Worm (Caenorhabditis elegans) whole organism, L4 larva: ENCODE results near the gene M70.5.
"Not testable (repeated sequence)": the region's sequence is repeated elsewhere in the genome, so short reads cannot be mapped to it uniquely, and the experiment has no call there.

Source experiments
- D1046.2 ChIP-seq: fragments of 200-800 bp; sonication (Bioruptor generic); IDR thresholded peaks from 2 replicates; pipeline ENCODE4 v1.3.6; 2022; ENCODE audit warnings: missing genetic modification characterization, missing compliant biosample characterization
- F10B5.3 ChIP-seq: sonication (generic microtip); optimal IDR thresholded peaks from 2 replicates; lab custom pipeline; 2016; ENCODE audit warnings: mild to moderate bottlenecking, missing genetic modification characterization, missing compliant biosample characterization
- F44E2.7 ChIP-seq: fragments of 200-800 bp; sonication (Bioruptor generic); IDR thresholded peaks from 2 replicates; pipeline ENCODE4 v2.1.2; 2022; ENCODE audit warnings: missing genetic modification characterization, missing compliant biosample characterization
- R02D3.7 ChIP-seq: fragments of 150-350 bp; sonication (generic microtip); optimal IDR thresholded peaks from 3 replicates; lab custom pipeline; 2014; ENCODE audit warnings: missing biosample characterization, missing genetic modification characterization
- ZK337.2 ChIP-seq: fragments of 200-800 bp; sonication (Bioruptor generic); IDR thresholded peaks from 2 replicates; pipeline ENCODE4 v1.3.6; 2022; ENCODE audit warnings: missing genetic modification reagents, missing genetic modification characterization, missing compliant biosample characterization
- aha-1 ChIP-seq: fragments of 150-350 bp; peaks from one replicate; lab custom pipeline; 2014; ENCODE audit warnings: missing biosample characterization, missing genetic modification characterization
- aly-2 ChIP-seq: sonication (generic microtip); optimal IDR thresholded peaks from 2 replicates; lab custom pipeline; 2018; ENCODE audit warnings: missing biosample characterization, missing genetic modification characterization
- ama-1 ChIP-seq: fragments of 150-350 bp; optimal IDR thresholded peaks from 2 replicates; lab custom pipeline; 2014; ENCODE audit warnings: inconsistent platforms, mixed read lengths
- arid-1 ChIP-seq: fragments of 200-800 bp; sonication (Bioruptor generic); conservative IDR thresholded peaks from 2 replicates; pipeline ENCODE4 v1.3.6; 2022; ENCODE audit warnings: missing genetic modification reagents, missing genetic modification characterization, missing compliant biosample characterization
- ceh-28 ChIP-seq: fragments of 150-350 bp; optimal IDR thresholded peaks from 2 replicates; lab custom pipeline; 2014; ENCODE audit warnings: missing biosample characterization, missing genetic modification reagents, missing genetic modification characterization
- ceh-62 ChIP-seq: sonication (generic microtip); optimal IDR thresholded peaks from 2 replicates; lab custom pipeline; 2017; ENCODE audit warnings: missing biosample characterization, missing genetic modification characterization
- daf-8 ChIP-seq: fragments of 200-800 bp; sonication (Bioruptor generic); IDR thresholded peaks from 2 replicates; pipeline ENCODE4 v1.3.6; 2022; ENCODE audit warnings: missing genetic modification characterization, missing compliant biosample characterization
- dmd-8 ChIP-seq: fragments of 200-800 bp; sonication (Bioruptor generic); IDR thresholded peaks from 2 replicates; pipeline ENCODE4 v1.3.6; 2022; ENCODE audit warnings: missing genetic modification characterization, missing compliant biosample characterization
- egl-43 ChIP-seq: fragments of 200-800 bp; sonication (Bioruptor generic); IDR thresholded peaks from 2 replicates; pipeline ENCODE4 v1.3.6; 2022; ENCODE audit warnings: missing genetic modification reagents, missing genetic modification characterization, missing compliant biosample characterization
- hmg-1.1 ChIP-seq: fragments of 200-800 bp; sonication (Bioruptor generic); IDR thresholded peaks from 2 replicates; pipeline ENCODE4 v1.3.6; 2022; ENCODE audit warnings: missing genetic modification reagents, missing genetic modification characterization, missing compliant biosample characterization
- lin-38 ChIP-seq: fragments of 200-800 bp; sonication (Bioruptor generic); IDR thresholded peaks from 2 replicates; pipeline ENCODE4 v1.3.6; 2022; ENCODE audit warnings: missing genetic modification reagents, missing genetic modification characterization, missing compliant biosample characterization
- lsy-2 ChIP-seq, 2 experiments: fragments of 150-350 bp in 1 of 2; sonication (generic microtip) in 1 of 2; optimal IDR thresholded peaks; 2 replicates each; lab custom pipeline; 2014 to 2017; ENCODE audit warnings: missing biosample characterization in 2 of 2, missing genetic modification characterization in 2 of 2
- nhr-102 ChIP-seq: sonication (generic microtip); optimal IDR thresholded peaks from 2 replicates; lab custom pipeline; 2016; ENCODE audit warnings: mild to moderate bottlenecking, missing genetic modification characterization, moderate library complexity, missing compliant biosample characterization
- nhr-76 ChIP-seq: fragments of 150-350 bp; optimal IDR thresholded peaks from 2 replicates; lab custom pipeline; 2014; ENCODE audit warnings: missing biosample characterization, missing genetic modification characterization
- pha-4 ChIP-seq, 2 experiments: fragments of 150-350 bp in 1 of 2; fragments of 200-800 bp in 1 of 2; sonication (Bioruptor generic) in 1 of 2; IDR thresholded peaks in 1 of 2; optimal IDR thresholded peaks in 1 of 2; 2 replicates each; pipeline versions ENCODE4 v1.3.6 to Lab custom; 2014 to 2022; ENCODE audit warnings: missing genetic modification characterization in 2 of 2, missing genetic modification reagents in 2 of 2, missing biosample characterization in 1 of 2, missing compliant biosample characterization in 1 of 2
- php-3 ChIP-seq: fragments of 200-800 bp; sonication (Bioruptor generic); IDR thresholded peaks from 2 replicates; pipeline ENCODE4 v1.3.6; 2022; ENCODE audit warnings: missing genetic modification reagents, missing genetic modification characterization, missing compliant biosample characterization
- set-16 ChIP-seq: fragments of 200-800 bp; sonication (Bioruptor generic); IDR thresholded peaks from 2 replicates; pipeline ENCODE4 v1.3.6; 2022; ENCODE audit warnings: missing genetic modification reagents, missing genetic modification characterization, missing compliant biosample characterization
- snpc-4 ChIP-seq: fragments of 150-350 bp; optimal IDR thresholded peaks from 2 replicates; lab custom pipeline; 2014; ENCODE audit warnings: missing biosample characterization, missing genetic modification characterization
- spr-1 ChIP-seq: sonication (generic microtip); optimal IDR thresholded peaks from 2 replicates; lab custom pipeline; 2016; ENCODE audit warnings: mild to moderate bottlenecking, missing genetic modification characterization, missing compliant biosample characterization
- tra-1 ChIP-seq: fragments of 200-800 bp; sonication (Bioruptor generic); IDR thresholded peaks from 2 replicates; pipeline ENCODE4 v1.3.6; 2022; ENCODE audit warnings: missing genetic modification reagents, missing genetic modification characterization, missing compliant biosample characterization
- unc-62 ChIP-seq, 3 experiments: fragments of 150-350 bp in 1 of 3; sonication (generic microtip); optimal IDR thresholded peaks in 2 of 3; peaks in 1 of 3; 1 replicate in 1 of 3; 2 replicates in 2 of 3; lab custom pipeline; 2014 to 2017; ENCODE audit warnings: missing biosample characterization in 3 of 3, missing genetic modification characterization in 3 of 3, missing genetic modification reagents in 3 of 3, missing genotype in 1 of 3
- vab-7 ChIP-seq: fragments of 200-800 bp; sonication (Bioruptor generic); IDR thresholded peaks from 2 replicates; pipeline ENCODE4 v1.3.6; 2022; ENCODE audit warnings: missing genetic modification reagents, missing genetic modification characterization, missing compliant biosample characterization
- zfp-2 ChIP-seq: sonication (generic microtip); optimal IDR thresholded peaks from 2 replicates; lab custom pipeline; 2016; ENCODE audit warnings: mild to moderate bottlenecking, missing genetic modification characterization, missing compliant biosample characterization

M70.5 gene

ce11 chrIV:2245565-2245964, 29.9 kb downstream of the M70.5 start, which contains the start of gene M70.1:
TSS of gene M70.1 (plus strand) at chrIV:2245865.
- TF ChIP-seq ZK337.2 (GFP tag; lab: Robert Waterston, UW); lsy-2 (tag; optimal IDR thresholded peaks at IDR 0.05; lab: Kevin White, UChicago); daf-8 (GFP tag; lab: Robert Waterston, UW): not testable (repeated sequence)
- TF ChIP-seq, all 104 proteins: peak for 0; not testable (repeated sequence) for 104

DNA sequence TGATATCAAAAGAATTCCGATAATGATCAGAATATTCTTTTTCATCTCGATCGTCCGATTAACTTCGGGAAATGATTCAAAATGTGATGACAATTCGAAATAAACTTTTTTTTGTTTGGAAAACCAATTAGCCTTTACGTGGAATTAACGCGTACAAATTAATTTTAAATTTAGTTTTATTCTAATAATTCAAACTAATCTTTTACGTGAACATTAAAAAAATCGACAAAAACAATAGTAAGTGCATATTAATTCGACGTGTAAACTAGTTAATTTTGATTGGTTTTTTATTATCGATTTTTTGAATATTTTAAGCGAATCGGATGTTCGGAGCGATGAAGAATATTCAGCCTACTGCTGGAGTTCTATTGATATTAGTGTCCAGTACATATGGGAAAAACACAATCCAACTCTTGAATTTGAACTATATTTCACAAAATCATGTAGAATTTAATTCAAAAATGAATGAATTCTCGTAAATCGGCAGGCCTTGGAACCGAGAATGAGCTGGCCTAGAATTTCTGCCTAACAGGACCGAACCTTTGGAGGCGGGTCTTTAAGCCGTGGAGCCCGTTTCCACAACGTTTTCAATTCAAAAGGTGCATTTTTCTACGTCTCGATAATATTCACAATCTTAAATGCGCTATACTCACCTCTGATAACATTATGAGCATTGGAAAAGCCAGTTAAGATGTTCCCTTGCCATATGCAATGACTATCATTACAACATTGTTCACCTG, 32.9 kb downstream of the M70.5 start, which contains the start of the genes M70.3 and M70.2:
M70.3 (minus strand) TSS at position 101 of the 740 bp plus-strand sequence.
M70.2 (plus strand) TSS at position 690 of the 740 bp plus-strand sequence.
- TF ChIP-seq lin-38 (GFP tag; lab: Robert Waterston, UW) (no peak), zfp-2 (tag; lab: Kevin White, UChicago) (no peak), arid-1 (GFP tag; lab: Robert Waterston, UW) (no peak), aly-2 (tag; lab: Kevin White, UChicago) (no peak), set-16 (GFP tag; lab: Robert Waterston, UW) (no peak), ceh-62 (tag; lab: Kevin White, UChicago) (no peak), hmg-1.1 (GFP tag; lab: Robert Waterston, UW) (no peak), dmd-8 (GFP tag; lab: Robert Waterston, UW) (no peak), snpc-4 (no peak), spr-1 (tag; lab: Kevin White, UChicago) (no peak), R02D3.7 (tag; lab: Kevin White, UChicago) (no peak), ZK337.2 (GFP tag; lab: Robert Waterston, UW) (no peak), ama-1 (lab: Kevin White, UChicago) (no peak)

DNA sequence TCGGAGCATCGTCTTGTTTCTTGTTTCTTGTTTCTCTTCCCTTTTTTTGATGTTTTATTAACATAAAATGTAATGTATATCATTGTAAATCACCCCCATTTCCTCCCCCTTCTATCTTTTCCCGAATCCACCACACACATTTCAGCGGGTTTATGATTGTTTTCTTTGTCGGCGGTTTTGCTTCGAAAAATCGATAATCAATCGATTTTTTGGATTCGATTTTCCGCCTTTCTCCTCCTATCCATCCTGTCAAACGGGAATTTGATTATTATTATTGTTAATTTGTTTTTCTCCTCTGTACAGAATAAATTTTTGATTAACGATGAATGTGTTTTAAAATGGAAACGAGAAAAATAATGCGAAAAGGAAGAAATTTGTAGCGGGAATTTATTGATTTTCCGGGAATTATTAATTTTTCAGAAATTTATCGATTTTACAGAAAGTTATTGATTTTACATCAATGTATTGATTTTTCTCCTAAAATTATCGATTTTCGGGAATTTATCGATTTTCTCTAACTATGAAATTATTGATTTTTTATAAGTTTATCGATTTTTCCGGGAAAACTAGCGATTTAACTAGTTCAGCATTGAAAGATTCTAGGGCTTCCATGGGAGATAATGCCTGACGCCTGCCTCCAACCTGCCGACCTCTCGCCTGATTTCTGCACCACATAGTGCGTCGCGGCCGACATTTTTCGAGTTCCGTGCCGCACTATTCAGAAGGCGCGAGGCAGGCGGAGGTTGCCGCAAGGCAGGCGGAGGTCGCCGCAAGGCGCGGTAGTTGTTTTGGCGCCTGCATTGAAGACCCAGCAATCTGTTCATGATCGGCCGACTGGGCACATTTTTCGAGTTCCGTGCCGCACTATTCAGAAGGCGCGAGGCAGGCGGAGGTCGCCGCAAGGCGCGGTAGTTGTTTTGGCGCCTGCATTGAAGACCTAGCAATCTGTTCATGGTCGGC, 38.5 kb downstream of the M70.5 start:
- 0 out of 2 replicates have a peak, but pooled peaks have one; percentile 48 for TF ChIP-seq D1046.2 (GFP tag; lab: Robert Waterston, UW)
- TF ChIP-seq pha-4 (GFP tag; IDR thresholded peaks at IDR 0.05; lab: Robert Waterston, UW), result no peak
- TF ChIP-seq pha-4 (tag; optimal IDR thresholded peaks at IDR 0.05; lab: Kevin White, UChicago), result no peak
- no peak for TF ChIP-seq F10B5.3 (tag; lab: Kevin White, UChicago)
- no peak for TF ChIP-seq nhr-102
- TF ChIP-seq php-3, result 0 out of 2 replicates have a peak, but pooled peaks have one; percentile 15
- TF ChIP-seq egl-43 (GFP tag; lab: Robert Waterston, UW), result peak; percentile 66; the same call in 1 of the 2 replicates
- peak; percentile 94 for TF ChIP-seq set-16 (GFP tag; lab: Robert Waterston, UW)
- peak; percentile 24; the same call in 1 of the 2 replicates for TF ChIP-seq lin-38 (GFP tag; lab: Robert Waterston, UW)
- TF ChIP-seq ceh-28 (tag; lab: Kevin White, UChicago), result peak; percentile 96
- 0 out of 2 replicates have a peak, but pooled peaks have one; percentile 6 for TF ChIP-seq vab-7
- peak in 1 of 2 experiments; percentile 92 for TF ChIP-seq unc-62 (GFP tag; optimal IDR thresholded peaks at IDR 0.05 in 1 of 2; lab: Kevin White, UChicago)
- no peak for TF ChIP-seq unc-62 (tag; optimal IDR thresholded peaks at IDR 0.05; lab: Kevin White, UChicago)

DNA sequence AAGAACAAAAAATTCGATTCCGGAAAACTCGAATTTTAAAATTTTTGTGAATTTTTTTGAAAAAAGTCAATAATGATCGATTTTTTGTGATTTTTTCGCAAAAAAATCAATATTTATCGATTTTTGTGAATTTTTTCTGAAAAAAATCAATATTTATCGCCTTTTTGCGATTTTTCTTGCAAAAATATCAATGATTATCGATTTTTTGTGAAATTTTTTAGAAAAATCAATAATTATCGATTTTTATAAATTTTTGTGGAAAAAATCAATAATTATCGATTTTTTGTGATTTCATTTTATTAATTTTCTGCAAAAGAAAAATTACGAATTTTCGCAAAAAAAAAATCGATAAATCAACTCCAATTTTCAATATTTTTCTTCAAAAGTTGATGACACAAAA, 39.4 kb downstream of the M70.5 start:
- TF ChIP-seq F44E2.7 (GFP tag; lab: Robert Waterston, UW), result 0 out of 2 replicates have a peak, but pooled peaks have one; percentile 5
- TF ChIP-seq nhr-76 (tag; lab: Kevin White, UChicago), result no peak
- no peak for TF ChIP-seq tra-1 (GFP tag; lab: Robert Waterston, UW)
- TF ChIP-seq aha-1, result no peak
- TF ChIP-seq ceh-28 (tag; lab: Kevin White, UChicago), result peak; percentile 94
- no peak for TF ChIP-seq pha-4 (GFP tag; IDR thresholded peaks at IDR 0.05; lab: Robert Waterston, UW)
- no peak for TF ChIP-seq pha-4 (tag; optimal IDR thresholded peaks at IDR 0.05; lab: Kevin White, UChicago)
- TF ChIP-seq, all 104 proteins: peak for 2
